Worm (Caenorhabditis elegans): ENCODE measurements around the gene F35F11.2.

ce11 chrIV:4085787-4086262 lies 45.7 kb downstream of the F35F11.2 start, which contains the start of gene C35B1.2:
- TF ChIP-seq elt-3 (tag; optimal IDR thresholded peaks at IDR 0.05), result no peak
- TF ChIP-seq lin-13 (GFP tag; optimal IDR thresholded peaks at IDR 0.05), result no peak
